Fruit fly (Drosophila melanogaster): ENCODE results near the gene CG2750.

CG2750 gene

dm6 chrX:12082244-12082643 lies 24.8 kb upstream of the CG2750 start (continued):
- TF ChIP-seq onecut (GFP tag; IDR thresholded peaks at IDR 0.05) (no peak), hkb (optimal IDR thresholded peaks at IDR 0.05) (no peak), hkb (GFP tag; IDR thresholded peaks at IDR 0.05) (no peak), eyg (GFP tag; optimal IDR thresholded peaks at IDR 0.05) (no peak), CG10959 (GFP tag; IDR thresholded peaks at IDR 0.05) (no peak), CG3726 (GFP tag; IDR thresholded peaks at IDR 0.05) (no peak), luna (GFP tag; optimal IDR thresholded peaks at IDR 0.05) (no peak), stc (GFP tag; IDR thresholded peaks at IDR 0.05) (no peak), CG15269 (tag; optimal IDR thresholded peaks at IDR 0.05) (no peak), BEAF-32 (GFP tag; optimal IDR thresholded peaks at IDR 0.05) (no peak), trh (GFP tag; optimal IDR thresholded peaks at IDR 0.05) (no peak), Bteb2 (GFP tag; optimal IDR thresholded peaks at IDR 0.05) (no peak), Vsx1 (GFP tag; optimal IDR thresholded peaks at IDR 0.05) (no peak), CG18619 (GFP tag; optimal IDR thresholded peaks at IDR 0.05) (no peak), phol (tag; optimal IDR thresholded peaks at IDR 0.05) (peak; percentile 29), Rx (GFP tag; IDR thresholded peaks at IDR 0.05) (no peak), CG7839 (tag; optimal IDR thresholded peaks at IDR 0.05) (peak; percentile 42), CG33557 (GFP tag; optimal IDR thresholded peaks at IDR 0.05) (no peak), exex (tag; optimal IDR thresholded peaks at IDR 0.05) (no peak), CG12155 (GFP tag; optimal IDR thresholded peaks at IDR 0.05) (no peak), nom (GFP tag; optimal IDR thresholded peaks at IDR 0.05) (no peak), HLH3B (GFP tag; IDR thresholded peaks at IDR 0.05) (no peak), CG8944 (GFP tag; optimal IDR thresholded peaks at IDR 0.05) (no peak), CG7928 (GFP tag; optimal IDR thresholded peaks at IDR 0.05) (no peak), CG1602 (GFP tag; optimal IDR thresholded peaks at IDR 0.05) (no peak), tx (GFP tag; optimal IDR thresholded peaks at IDR 0.05) (no peak), so (GFP tag; IDR thresholded peaks at IDR 0.05) (no peak), H15 (GFP tag; IDR thresholded peaks at IDR 0.05) (no peak), Blimp-1 (GFP tag; optimal IDR thresholded peaks at IDR 0.05) (peak; percentile 31), pan (optimal IDR thresholded peaks at IDR 0.05) (no peak), pan (GFP tag; optimal IDR thresholded peaks at IDR 0.05 in 1 of 2, IDR thresholded peaks at IDR 0.05 in 1 of 2) (no peak), ham (GFP tag; IDR thresholded peaks at IDR 0.05) (no peak), NfI (GFP tag; optimal IDR thresholded peaks at IDR 0.05) (no peak), da (GFP tag; optimal IDR thresholded peaks at IDR 0.05) (no peak), CG9215 (GFP tag; IDR thresholded peaks at IDR 0.05) (no peak), odd (GFP tag; optimal IDR thresholded peaks at IDR 0.05) (no peak), chm (GFP tag; IDR thresholded peaks at IDR 0.05) (0 out of 2 replicates have a peak, but pooled peaks have one; percentile 21), CG2678 (tag; optimal IDR thresholded peaks at IDR 0.05) (peak; percentile 50), CG11247 (GFP tag; IDR thresholded peaks at IDR 0.05) (no peak), CG3281 (GFP tag; optimal IDR thresholded peaks at IDR 0.05) (no peak), pum (GFP tag; optimal IDR thresholded peaks at IDR 0.05) (no peak), lola (GFP tag; optimal IDR thresholded peaks at IDR 0.05) (peak in 1 of 3 experiments; percentile 7), CG2199 (GFP tag; IDR thresholded peaks at IDR 0.05) (no peak), Doc3 (GFP tag; IDR thresholded peaks at IDR 0.05; ENCODE audit: partially characterized antibody) (no peak), CG30403 (GFP tag; optimal IDR thresholded peaks at IDR 0.05) (peak; percentile 17), Atf3 (GFP tag; optimal IDR thresholded peaks at IDR 0.05) (no peak), CG9876 (GFP tag; optimal IDR thresholded peaks at IDR 0.05) (no peak), HLHmδ (GFP tag; optimal IDR thresholded peaks at IDR 0.05) (no peak), CG13123 (GFP tag; optimal IDR thresholded peaks at IDR 0.05) (no peak), inv (GFP tag; IDR thresholded peaks at IDR 0.05; ENCODE audit: partially characterized antibody) (no peak), sim (GFP tag; IDR thresholded peaks at IDR 0.05) (no peak), mam (GFP tag; optimal IDR thresholded peaks at IDR 0.05) (no peak), CG11398 (GFP tag; optimal IDR thresholded peaks at IDR 0.05) (no peak)

Measured in whole organism, embryonic.